Worm (Caenorhabditis elegans): Measurements from ENCODE around the gene math-6.

DNA sequence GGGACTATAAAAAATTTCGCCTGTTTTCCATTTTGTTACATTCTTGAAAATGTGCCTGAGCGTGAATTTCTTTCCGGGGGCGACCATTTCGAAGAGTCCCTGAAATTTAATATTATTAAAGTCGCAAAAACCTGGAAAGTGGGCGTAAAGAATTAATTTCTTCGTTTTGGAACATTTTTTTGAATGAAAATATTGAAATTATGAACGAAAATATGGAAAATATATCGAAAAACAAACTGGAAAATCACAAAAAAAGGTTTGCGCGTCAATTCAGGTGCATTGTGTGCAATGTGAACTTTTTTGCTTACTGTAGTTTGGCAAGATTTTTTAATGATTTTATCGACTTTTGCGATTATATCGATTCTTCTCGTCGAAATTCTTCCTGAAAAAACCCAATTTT, 36.5 kb upstream of the math-6 start, which contains the start of gene bath-7:
- TF ChIP-seq ets-4 (tag; optimal IDR thresholded peaks at IDR 0.05) (no peak), fkh-10 (GFP tag; optimal IDR thresholded peaks at IDR 0.05) (no peak), C08G9.2 (tag; optimal IDR thresholded peaks at IDR 0.05) (no peak), eyg-1 (tag; optimal IDR thresholded peaks at IDR 0.05) (no peak), pha-4 (tag; optimal IDR thresholded peaks at IDR 0.05) (no peak), fkh-6 (tag; optimal IDR thresholded peaks at IDR 0.05) (no peak), pqm-1 (tag; optimal IDR thresholded peaks at IDR 0.05) (no peak), pax-1 (tag; optimal IDR thresholded peaks at IDR 0.05) (no peak), madf-2 (tag; optimal IDR thresholded peaks at IDR 0.05) (no peak), dmd-4 (tag; optimal IDR thresholded peaks at IDR 0.05; ENCODE audit: borderline replicate concordance) (no peak), syd-9 (tag; optimal IDR thresholded peaks at IDR 0.05) (no peak), ceh-31 (tag; optimal IDR thresholded peaks at IDR 0.05) (no peak), zip-5 (tag; optimal IDR thresholded peaks at IDR 0.05) (no peak), ama-1 (optimal IDR thresholded peaks at IDR 0.05) (no peak)
